Worm (Caenorhabditis elegans): ENCODE data around the gene mdt-20.

ce11 chrIV:1148425-1149151 is 39.0 kb upstream of the mdt-20 start:
- TF ChIP-seq fkh-2 (tag; optimal IDR thresholded peaks at IDR 0.05), result no peak
- no peak for TF ChIP-seq egl-27 (tag; optimal IDR thresholded peaks at IDR 0.05)
- TF ChIP-seq pqm-1 (tag; optimal IDR thresholded peaks at IDR 0.05), result peak; percentile 53
- TF ChIP-seq nhr-237 (tag; optimal IDR thresholded peaks at IDR 0.05), result no peak
- TF ChIP-seq skn-1 (tag; optimal IDR thresholded peaks at IDR 0.05), result no peak
- TF ChIP-seq elt-3 (tag; optimal IDR thresholded peaks at IDR 0.05), result no peak
- TF ChIP-seq R02D3.7 (tag; optimal IDR thresholded peaks at IDR 0.05), result no peak
- no peak for TF ChIP-seq unc-62 (GFP tag; optimal IDR thresholded peaks at IDR 0.05)
- no peak for TF ChIP-seq nhr-25 (tag; optimal IDR thresholded peaks at IDR 0.05)

Data from whole organism, L3 larva.